Worm (Caenorhabditis elegans): ENCODE data around the gene srw-15.

DNA sequence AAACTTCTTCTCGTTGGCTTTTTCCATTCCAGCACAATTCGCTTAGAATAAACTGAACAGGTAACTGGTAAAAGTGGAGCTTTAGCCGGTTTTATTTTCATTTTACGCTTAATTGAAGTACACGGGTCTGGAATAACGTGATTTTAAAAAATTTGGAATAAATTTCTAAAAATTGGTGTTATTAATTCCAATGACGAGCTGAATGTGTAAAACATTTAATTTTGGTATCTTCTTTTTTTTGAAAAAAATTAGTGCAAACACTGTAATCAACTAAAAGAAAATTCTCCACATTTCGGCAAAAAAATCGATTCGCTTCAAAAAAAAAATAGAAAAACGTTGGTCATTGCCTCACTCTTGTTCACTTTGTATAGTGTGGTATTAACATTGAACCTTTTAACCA lies 41.9 kb downstream of the srw-15 start, which contains the start of gene T10H4.4:
- TF ChIP-seq nfya-1 (tag; optimal IDR thresholded peaks at IDR 0.05) (no peak), unc-86 (tag; optimal IDR thresholded peaks at IDR 0.05) (no peak), pha-4 (tag; optimal IDR thresholded peaks at IDR 0.05) (no peak), ama-1 (optimal IDR thresholded peaks at IDR 0.05) (no peak), ceh-2 (tag; optimal IDR thresholded peaks at IDR 0.05) (no peak), rnt-1 (tag; optimal IDR thresholded peaks at IDR 0.05) (no peak), eyg-1 (tag; optimal IDR thresholded peaks at IDR 0.05) (no peak), ceh-24 (tag; optimal IDR thresholded peaks at IDR 0.05) (no peak), ceh-30 (tag; optimal IDR thresholded peaks at IDR 0.05) (no peak)
